Fruit fly (Drosophila melanogaster) Kc167 (cell line): Measurements from ENCODE around the gene CG6154.

ENCODE experiments used
- Myc ChIP-seq: fragments of >200 bp; optimal IDR thresholded peaks from 2 replicates; lab custom pipeline; 2017; ENCODE audit warnings: missing external identifiers
- Sin3A ChIP-seq: fragments of >200 bp; optimal IDR thresholded peaks from 2 replicates; lab custom pipeline; 2018; ENCODE audit warnings: missing external identifiers
- h ChIP-seq: fragments of >200 bp; optimal IDR thresholded peaks from 3 replicates; lab custom pipeline; 2018; ENCODE audit warnings: missing external identifiers
- insv ChIP-seq: fragments of >200 bp; optimal IDR thresholded peaks from 3 replicates; lab custom pipeline; 2018; ENCODE audit warnings: missing external identifiers
- psq ChIP-seq: fragments of >200 bp; optimal IDR thresholded peaks from 2 replicates; lab custom pipeline; 2017; ENCODE audit warnings: missing external identifiers
- ttk ChIP-seq: sonication (Bioruptor generic); optimal IDR thresholded peaks from 2 replicates; lab custom pipeline; 2017; ENCODE audit warnings: missing external identifiers

CG6154 gene

DNA sequence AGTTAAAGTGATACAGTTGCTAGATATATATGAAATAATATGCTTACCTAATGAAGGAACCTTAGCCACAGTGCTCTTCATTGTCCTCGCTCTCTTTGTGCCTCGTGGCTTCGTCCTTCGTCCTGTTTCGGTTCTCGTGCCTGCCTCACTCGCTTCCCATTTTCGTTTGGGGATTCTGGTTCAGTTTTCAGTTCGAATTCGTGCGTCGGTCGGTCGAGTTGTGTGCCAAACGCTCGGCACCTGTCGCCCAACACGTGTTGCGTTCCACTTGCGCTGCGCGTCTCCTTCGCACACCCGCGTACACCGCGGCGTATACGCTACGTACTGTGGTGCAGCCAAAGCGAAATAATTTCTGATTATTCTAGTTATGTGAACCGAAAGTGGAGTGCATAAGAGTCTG, at the start of gene CG6154:
TSS of gene CG6154 (plus strand) at position 185 of the 400 bp plus-strand sequence.
- TF ChIP-seq psq (no peak), insv (lab: Kevin White, UChicago) (no peak), Myc (lab: Kevin White, UChicago) (no peak), ttk (lab: Kevin White, UChicago) (no peak), Sin3A (no peak), h (lab: Kevin White, UChicago) (no peak)

DNA sequence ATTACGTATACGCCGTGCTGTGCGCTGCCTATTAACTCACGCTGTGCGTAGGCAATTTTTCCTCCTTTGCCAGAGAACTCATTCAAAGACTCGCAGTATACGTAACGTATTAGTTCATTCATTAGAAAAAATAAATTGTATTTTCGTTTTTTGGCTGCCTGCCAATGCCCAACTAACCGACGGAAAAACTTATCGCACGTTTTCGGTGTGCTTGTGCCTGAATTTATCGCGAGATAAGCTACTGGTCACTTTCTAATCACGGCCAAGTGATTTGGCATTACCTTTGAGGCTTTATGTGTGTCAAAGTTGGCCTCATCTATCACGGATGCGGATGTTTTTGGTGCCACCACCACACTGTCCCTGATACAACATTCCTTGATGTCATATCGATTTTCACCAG, 49.5 kb upstream of the CG6154 start:
- TF ChIP-seq h (lab: Kevin White, UChicago), result no peak
- no peak for TF ChIP-seq ttk (lab: Kevin White, UChicago)

DNA sequence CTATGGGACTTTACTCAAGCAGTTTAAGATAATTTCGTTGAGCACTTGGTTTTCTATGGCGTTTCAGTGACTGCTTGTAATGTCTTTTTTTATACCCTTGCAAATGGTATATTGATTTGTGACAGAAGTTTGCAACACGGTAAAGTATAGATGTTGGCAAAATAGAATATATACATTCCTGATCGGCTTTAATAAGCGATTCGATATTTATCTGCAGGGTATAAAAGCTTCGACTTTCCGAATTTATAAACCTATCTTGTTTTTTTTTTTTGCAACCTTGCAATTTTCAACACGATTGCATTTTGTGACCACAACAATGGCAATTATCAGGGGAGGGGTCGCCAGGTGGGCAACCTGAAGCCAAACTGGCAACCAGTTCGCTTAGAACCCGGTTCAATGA, 48.2 kb upstream of the CG6154 start:
- no peak for TF ChIP-seq h (lab: Kevin White, UChicago)
- no peak for TF ChIP-seq Sin3A
- no peak for TF ChIP-seq psq
- TF ChIP-seq Myc (lab: Kevin White, UChicago), result no peak
- no peak for TF ChIP-seq insv (lab: Kevin White, UChicago)
- TF ChIP-seq ttk (lab: Kevin White, UChicago), result no peak

DNA sequence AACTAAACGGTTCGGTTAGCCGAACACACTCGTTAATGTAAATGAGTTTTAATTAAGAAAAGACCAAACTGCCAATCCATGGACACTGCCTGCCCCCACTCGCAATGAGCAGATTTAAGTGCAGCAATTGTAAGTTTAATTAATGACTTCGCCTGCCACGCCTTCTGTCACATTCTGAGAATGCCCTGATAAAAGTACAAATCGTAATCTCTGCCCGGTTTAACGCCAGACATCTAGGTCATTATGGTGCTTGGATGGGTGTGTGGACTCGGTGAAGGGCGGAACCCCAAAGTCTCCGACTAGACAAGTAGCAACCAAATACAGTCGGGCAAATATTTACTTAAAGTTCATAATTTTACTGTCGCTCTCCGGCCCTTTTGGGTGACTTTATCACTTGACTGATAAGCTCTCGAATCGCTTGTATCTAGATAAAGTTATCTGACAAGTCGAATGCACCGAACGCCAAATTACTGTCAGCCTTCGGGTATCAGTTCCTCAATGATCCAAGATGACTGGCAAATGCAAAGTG, 40.3 kb upstream of the CG6154 start:
- TF ChIP-seq h (lab: Kevin White, UChicago), result no peak
- TF ChIP-seq Myc (lab: Kevin White, UChicago), result no peak

DNA sequence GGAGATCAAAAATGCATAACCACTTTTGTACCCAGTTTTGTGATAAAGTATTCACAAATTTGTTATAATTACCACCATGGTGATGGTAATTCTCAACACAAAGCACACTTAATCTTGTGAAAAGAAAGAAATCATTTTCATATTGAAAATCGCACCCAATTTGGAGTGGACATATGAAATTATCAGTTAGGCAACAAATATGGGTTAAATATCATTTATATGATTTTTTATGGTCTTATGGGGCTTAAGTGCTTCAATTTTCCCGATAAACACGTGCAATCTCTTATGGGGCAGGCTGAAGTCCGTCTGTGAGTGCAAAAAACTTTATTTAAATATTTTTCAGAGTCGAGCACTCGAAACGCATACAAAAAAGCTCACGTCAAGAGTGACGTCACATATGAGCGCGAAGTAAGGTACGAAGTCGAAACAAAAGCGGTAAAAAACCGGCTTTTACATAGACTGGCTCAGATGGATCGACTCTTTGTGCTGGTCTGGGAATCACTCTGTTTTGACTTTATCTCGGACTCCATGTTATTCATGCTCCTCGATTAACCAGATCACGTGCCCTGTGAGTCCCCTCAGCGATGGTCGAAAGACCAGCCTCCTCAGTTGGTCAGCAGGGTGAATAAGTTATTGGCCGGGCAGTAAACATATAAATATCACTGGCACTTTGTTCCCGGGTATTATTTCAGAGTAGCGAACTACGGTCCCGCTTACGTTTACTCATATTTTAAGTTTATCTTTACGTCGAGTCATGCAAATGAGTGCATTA, 35.8 kb upstream of the CG6154 start:
- no peak for TF ChIP-seq insv (lab: Kevin White, UChicago)
- no peak for TF ChIP-seq Sin3A
- no peak for TF ChIP-seq h (lab: Kevin White, UChicago)
- no peak for TF ChIP-seq psq
- no peak for TF ChIP-seq Myc (lab: Kevin White, UChicago)

DNA sequence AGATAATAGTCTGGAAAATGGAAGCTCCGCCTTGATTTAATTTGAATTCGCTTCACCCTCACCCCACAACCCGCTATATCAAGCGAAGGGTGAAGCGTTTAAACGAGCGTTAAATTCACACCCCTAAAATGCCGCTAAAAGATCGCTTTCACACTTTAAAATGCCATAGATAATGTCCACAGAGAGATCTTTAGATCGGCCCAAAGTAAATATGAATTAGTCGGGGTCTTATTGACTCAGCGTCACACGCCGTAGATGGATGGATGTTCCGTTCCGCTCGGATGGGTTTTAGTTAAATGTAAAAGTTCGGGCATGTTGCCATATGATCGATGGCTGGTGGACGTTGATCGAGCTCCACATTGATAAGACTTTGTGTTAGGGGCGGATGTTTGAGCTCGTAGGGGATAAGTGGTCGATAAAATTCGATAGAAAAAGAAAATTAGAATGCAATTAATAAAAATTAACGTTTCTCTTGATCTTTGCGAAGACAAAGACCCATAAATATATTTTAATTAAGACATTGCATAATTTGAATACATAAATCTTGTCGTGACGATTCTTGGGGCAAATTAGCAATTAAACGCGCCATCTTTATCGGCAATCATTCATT, 34.3 kb upstream of the CG6154 start:
- TF ChIP-seq insv (lab: Kevin White, UChicago) (no peak), h (lab: Kevin White, UChicago) (no peak), ttk (lab: Kevin White, UChicago) (no peak), psq (no peak), Myc (lab: Kevin White, UChicago) (no peak), Sin3A (no peak)

DNA sequence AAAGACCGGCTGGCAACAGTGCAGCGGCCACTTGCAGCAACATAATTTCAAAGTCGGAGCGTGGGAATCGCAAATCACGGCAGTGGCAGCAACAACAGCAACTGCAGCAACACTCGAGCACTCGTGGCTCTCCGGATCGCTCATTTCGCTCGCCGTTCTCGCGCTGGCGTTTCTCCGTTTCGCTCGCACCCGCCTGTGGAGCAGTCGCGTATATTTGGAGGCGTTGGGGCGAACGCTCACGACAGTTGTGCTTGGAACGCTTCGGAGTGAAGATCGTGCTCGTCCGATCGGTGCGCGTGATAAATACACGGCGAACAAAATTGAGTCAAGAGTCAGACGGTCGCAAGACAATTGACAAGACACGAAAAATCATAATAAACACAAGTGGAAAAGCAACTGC, 32.4 kb upstream of the CG6154 start, which contains the start of gene CG12290:
TSS of gene CG12290 (plus strand) at position 233 of the 400 bp plus-strand sequence.
- TF ChIP-seq Sin3A (no peak), psq (no peak), ttk (lab: Kevin White, UChicago) (no peak), h (lab: Kevin White, UChicago) (no peak), insv (lab: Kevin White, UChicago) (no peak), Myc (lab: Kevin White, UChicago) (no peak)

DNA sequence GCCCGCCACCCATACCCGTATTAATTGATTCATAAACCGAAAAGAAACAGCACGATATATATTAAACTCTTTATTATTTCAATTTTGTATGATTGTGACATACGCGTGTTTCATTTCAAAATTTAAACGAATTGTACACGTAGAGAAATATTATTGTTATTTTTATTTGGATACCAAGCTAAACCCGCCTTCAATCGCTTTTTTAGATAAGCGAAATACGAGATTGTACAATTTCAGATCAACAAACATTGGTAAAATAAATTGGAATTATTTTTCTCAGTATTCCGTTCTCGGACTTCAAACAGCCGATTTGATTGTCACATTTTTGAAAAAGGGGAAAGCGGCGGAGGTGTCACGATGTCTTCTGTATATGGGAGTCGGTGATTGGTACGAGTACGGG, 27.4 kb upstream of the CG6154 start:
- no peak for TF ChIP-seq insv (lab: Kevin White, UChicago)
- no peak for TF ChIP-seq ttk (lab: Kevin White, UChicago)
- no peak for TF ChIP-seq Myc (lab: Kevin White, UChicago)
- TF ChIP-seq h (lab: Kevin White, UChicago), result no peak
- no peak for TF ChIP-seq psq
- TF ChIP-seq Sin3A, result no peak

DNA sequence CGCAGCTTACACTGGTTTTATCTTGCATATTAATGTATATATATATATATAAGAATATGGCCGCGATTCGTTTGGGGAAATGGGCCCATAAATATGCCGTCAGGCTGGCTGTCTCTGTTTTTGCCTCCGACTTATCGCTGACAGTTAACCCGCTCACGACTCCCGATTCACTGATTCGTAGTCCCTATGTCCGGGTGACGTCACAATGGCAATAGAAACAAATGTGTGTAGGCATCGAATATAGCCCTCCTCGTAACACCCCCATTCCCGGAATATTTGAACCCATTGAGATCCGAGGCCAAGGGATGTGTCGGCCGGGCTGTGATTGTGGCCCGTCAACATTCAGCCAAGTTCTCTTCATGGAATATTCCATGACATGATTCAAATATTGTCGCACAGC, 25.0 kb upstream of the CG6154 start:
- no peak for TF ChIP-seq Sin3A
- TF ChIP-seq Myc (lab: Kevin White, UChicago), result no peak
- no peak for TF ChIP-seq h (lab: Kevin White, UChicago)
- no peak for TF ChIP-seq psq
- no peak for TF ChIP-seq ttk (lab: Kevin White, UChicago)
- TF ChIP-seq insv (lab: Kevin White, UChicago), result no peak

DNA sequence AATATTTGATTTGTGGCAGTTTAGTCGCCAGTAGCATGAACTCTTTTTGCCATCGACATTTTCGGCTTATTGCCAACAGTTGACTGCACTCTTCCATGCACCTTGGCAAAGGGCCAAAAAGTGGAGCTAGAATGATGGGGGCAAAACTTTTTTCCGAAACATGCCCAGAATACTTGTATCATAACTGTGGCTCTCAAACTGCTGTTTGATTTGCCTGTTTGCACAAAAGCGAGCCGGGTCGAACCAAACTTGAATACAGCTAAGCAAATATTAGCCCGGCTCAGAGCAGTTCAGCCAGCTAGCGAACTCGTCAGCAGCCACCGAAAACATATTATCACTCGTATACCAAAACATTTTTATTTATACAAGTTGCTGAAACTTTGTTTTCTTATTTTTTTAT, 23.5 kb upstream of the CG6154 start:
- TF ChIP-seq h (lab: Kevin White, UChicago) (no peak), insv (lab: Kevin White, UChicago) (no peak), psq (no peak), Sin3A (no peak), ttk (lab: Kevin White, UChicago) (no peak), Myc (lab: Kevin White, UChicago) (no peak)

DNA sequence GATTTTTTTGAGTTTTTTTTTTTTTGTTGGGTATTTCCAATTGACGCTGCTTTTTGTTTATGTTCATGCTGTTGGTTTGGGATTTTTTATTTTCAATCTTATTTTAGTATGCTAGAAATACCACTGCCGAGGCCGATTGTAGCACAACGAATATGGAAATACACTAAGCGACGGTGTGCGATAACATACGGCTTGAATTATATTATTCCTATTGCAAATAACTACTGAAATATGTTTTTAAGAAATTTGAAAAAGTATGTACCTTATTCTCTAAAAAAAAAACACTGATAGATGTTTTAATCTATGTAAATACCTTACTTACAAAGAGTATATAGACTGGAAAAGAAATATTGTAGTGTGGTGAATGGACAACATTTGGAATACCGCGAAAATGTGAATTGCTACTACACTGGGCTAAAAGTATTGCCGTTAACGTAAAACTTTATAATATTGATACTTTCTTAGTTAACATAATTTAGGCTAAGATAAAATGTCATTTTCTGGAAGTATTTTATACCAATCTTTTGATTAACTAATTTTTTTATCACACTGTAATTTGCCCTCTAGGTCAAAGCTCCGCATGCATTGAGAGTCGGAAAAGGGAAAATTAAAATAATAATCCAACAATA, 19.9 kb upstream of the CG6154 start:
- TF ChIP-seq Myc (lab: Kevin White, UChicago) (no peak), insv (lab: Kevin White, UChicago) (no peak), psq (no peak), h (lab: Kevin White, UChicago) (no peak), Sin3A (no peak), ttk (lab: Kevin White, UChicago) (no peak)
